Worm (Caenorhabditis elegans): ENCODE measurements around the gene ttr-40.

ttr-40 gene

ce11 chrV:9314408-9314807, 40.9 kb downstream of the ttr-40 start:
- TF ChIP-seq aly-2 (tag; optimal IDR thresholded peaks at IDR 0.05) (no peak), mbf-1 (tag; optimal IDR thresholded peaks at IDR 0.05) (no peak), sem-4 (tag; optimal IDR thresholded peaks at IDR 0.05) (no peak), gmeb-1 (tag; optimal IDR thresholded peaks at IDR 0.05) (no peak), alr-1 (tag; optimal IDR thresholded peaks at IDR 0.05) (no peak), ztf-1 (GFP tag; conservative IDR thresholded peaks at IDR 0.05) (no peak), zag-1 (tag; optimal IDR thresholded peaks at IDR 0.05) (no peak), unc-62 (GFP tag; optimal IDR thresholded peaks at IDR 0.05) (no peak), mdl-1 (tag; optimal IDR thresholded peaks at IDR 0.05) (no peak), nhr-237 (tag; optimal IDR thresholded peaks at IDR 0.05) (no peak), R02D3.7 (tag; optimal IDR thresholded peaks at IDR 0.05) (no peak), Y55F3AM.14 (GFP tag; optimal IDR thresholded peaks at IDR 0.05) (no peak), unc-55 (GFP tag; optimal IDR thresholded peaks at IDR 0.05) (no peak), lin-13 (GFP tag; optimal IDR thresholded peaks at IDR 0.05) (no peak), nhr-25 (tag; optimal IDR thresholded peaks at IDR 0.05) (no peak), nhr-10 (tag; optimal IDR thresholded peaks at IDR 0.05) (no peak), nhr-129 (tag; optimal IDR thresholded peaks at IDR 0.05) (no peak), elt-3 (tag; optimal IDR thresholded peaks at IDR 0.05) (no peak), ZK546.5 (tag; optimal IDR thresholded peaks at IDR 0.05) (no peak), crh-2 (tag; optimal IDR thresholded peaks at IDR 0.05) (no peak)

ce11 chrV:9312377-9312776, 42.9 kb downstream of the ttr-40 start:
- TF ChIP-seq nhr-21 (tag; optimal IDR thresholded peaks at IDR 0.05) (no peak), Y55F3AM.14 (GFP tag; optimal IDR thresholded peaks at IDR 0.05) (no peak), nhr-77 (tag; optimal IDR thresholded peaks at IDR 0.05) (no peak), R02D3.7 (tag; optimal IDR thresholded peaks at IDR 0.05) (no peak), fos-1 (tag; optimal IDR thresholded peaks at IDR 0.05) (no peak), nhr-237 (tag; optimal IDR thresholded peaks at IDR 0.05) (no peak), nhr-12 (tag; optimal IDR thresholded peaks at IDR 0.05) (no peak), gmeb-1 (tag; optimal IDR thresholded peaks at IDR 0.05) (no peak), zag-1 (tag; optimal IDR thresholded peaks at IDR 0.05) (no peak), unc-39 (tag; optimal IDR thresholded peaks at IDR 0.05) (no peak), ztf-11 (tag; optimal IDR thresholded peaks at IDR 0.05) (no peak), mab-5 (tag; optimal IDR thresholded peaks at IDR 0.05) (no peak), elt-3 (tag; optimal IDR thresholded peaks at IDR 0.05) (no peak), sma-3 (GFP tag; optimal IDR thresholded peaks at IDR 0.05) (no peak), unc-55 (GFP tag; optimal IDR thresholded peaks at IDR 0.05) (no peak), sma-9 (GFP tag; optimal IDR thresholded peaks at IDR 0.05) (no peak), sma-9 (tag; optimal IDR thresholded peaks at IDR 0.05) (no peak), lin-13 (GFP tag; optimal IDR thresholded peaks at IDR 0.05) (no peak)

- TF ChIP-seq skn-1 (tag; optimal IDR thresholded peaks at IDR 0.05) (no peak), blmp-1 (tag; optimal IDR thresholded peaks at IDR 0.05; ENCODE audit: insufficient read depth) (no peak), ceh-16 (tag; optimal IDR thresholded peaks at IDR 0.05) (no peak), nhr-10 (tag; optimal IDR thresholded peaks at IDR 0.05) (no peak), mbf-1 (tag; optimal IDR thresholded peaks at IDR 0.05) (no peak), nhr-21 (tag; optimal IDR thresholded peaks at IDR 0.05) (no peak), snpc-4 (tag; optimal IDR thresholded peaks at IDR 0.05) (no peak), Y55F3AM.14 (GFP tag; optimal IDR thresholded peaks at IDR 0.05) (no peak), nhr-25 (tag; optimal IDR thresholded peaks at IDR 0.05) (no peak), zag-1 (tag; optimal IDR thresholded peaks at IDR 0.05) (no peak)
These were observed 50.2 kb downstream of the ttr-40 start, which contains the start of gene F44A2.3 for ce11 chrV:9305116-9305515. F44A2.3 (plus strand) TSS chrV:9305416.

Data from whole organism, L2 larva.